Fruit fly (Drosophila melanogaster) whole organism: ENCODE measurements around the gene CG11902.

Experiments used
- CG8478 ChIP-seq: fragments of >200 bp; optimal IDR thresholded peaks from 2 replicates; lab custom pipeline; 2018; ENCODE audit warnings: inconsistent platforms
- Dll ChIP-seq: fragments of >200 bp; optimal IDR thresholded peaks from 2 replicates; lab custom pipeline; 2017
- EcR ChIP-seq, 2 experiments: fragments of >200 bp; optimal IDR thresholded peaks; 2 replicates each; lab custom pipeline; 2017; ENCODE audit warnings: missing biosample characterization in 2 of 2, missing genetic modification characterization in 2 of 2, missing genetic modification reagents in 2 of 2
- pan ChIP-seq: fragments of >200 bp; optimal IDR thresholded peaks from 2 replicates; lab custom pipeline; 2017
- psq ChIP-seq: fragments of >200 bp; optimal IDR thresholded peaks from 2 replicates; lab custom pipeline; 2017
- usp ChIP-seq: fragments of >200 bp; optimal IDR thresholded peaks from 2 replicates; lab custom pipeline; 2017; ENCODE audit warnings: missing biosample characterization, missing genetic modification characterization, mixed read lengths

DNA sequence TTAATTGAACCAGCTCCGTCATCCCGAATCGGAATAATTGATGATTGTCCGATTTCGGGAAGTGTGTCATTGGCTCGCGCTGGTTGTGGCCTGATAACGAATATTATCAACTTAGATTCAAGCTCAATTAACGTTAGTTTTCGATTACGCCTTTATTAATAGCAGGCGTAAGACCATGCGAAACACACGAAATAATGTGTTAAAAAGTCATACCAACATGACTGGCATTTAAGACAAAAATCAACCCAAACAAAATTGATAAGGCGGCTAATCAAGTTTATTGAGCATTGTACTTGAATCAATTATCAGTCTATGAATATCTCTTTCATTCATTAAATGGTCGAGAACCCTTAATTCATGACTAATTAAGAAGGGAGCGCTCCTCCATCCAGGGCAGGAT lies 25.9 kb upstream of the CG11902 start:
- TF ChIP-seq psq (lab: Kevin White, UChicago) (no peak), CG8478 (lab: Kevin White, UChicago) (no peak), EcR (GFP tag; optimal IDR thresholded peaks at IDR 0.05; lab: Kevin White, UChicago) (no peak), usp (GFP tag; lab: Kevin White, UChicago) (no peak), pan (lab: Kevin White, UChicago) (no peak), Dll (no peak)
